Fruit fly (Drosophila melanogaster) S2 (cell line): ENCODE data around the gene Shawl.

Experiments used
- CG8478 ChIP-seq: fragments of >200 bp; optimal IDR thresholded peaks from 2 replicates; lab custom pipeline; 2018
- CTCF ChIP-seq, 2 experiments: fragments of >200 bp; optimal IDR thresholded peaks; 2 replicates each; lab custom pipeline; 2018

DNA sequence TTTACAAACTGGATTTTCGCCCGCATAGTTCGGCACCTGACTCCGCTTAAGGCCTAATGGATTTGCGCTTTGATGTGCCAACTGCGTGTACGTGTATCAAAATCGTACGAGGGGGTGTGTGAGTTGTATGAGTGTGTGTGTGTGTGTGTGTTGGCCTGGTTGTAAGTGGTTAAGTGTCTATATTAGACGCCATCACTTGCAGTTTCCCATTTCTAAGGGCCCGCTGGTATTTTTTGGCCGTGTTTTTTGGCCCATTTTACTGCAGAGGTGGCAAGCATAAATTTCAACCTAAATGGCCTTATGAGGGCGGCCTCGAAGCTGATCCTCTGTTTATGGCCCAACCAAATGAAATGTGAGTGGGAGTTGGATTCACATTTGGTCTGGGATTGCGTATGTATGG is 45.2 kb downstream of the Shawl start:
- TF ChIP-seq CG8478 (lab: Kevin White, UChicago) (no peak), CTCF (optimal IDR thresholded peaks at IDR 0.05; lab: Kevin White, UChicago) (no peak)
